Fruit fly (Drosophila melanogaster): ENCODE data around the gene Sec61gamma.

Sec61gamma gene

dm6 chrX:19692951-19693698 is 50.0 kb downstream of the Sec61gamma start, which contains the start of gene Mer:
Gene Mer, minus strand, starts transcription at chrX:19693500.
- TF ChIP-seq Hr96 (GFP tag; optimal IDR thresholded peaks at IDR 0.05) (peak; percentile 87), tj (GFP tag; optimal IDR thresholded peaks at IDR 0.05) (peak; percentile 64), CG33017 (tag; optimal IDR thresholded peaks at IDR 0.05) (peak; percentile 75), CG14711 (tag; optimal IDR thresholded peaks at IDR 0.05) (peak; percentile 76), CG11617 (GFP tag; optimal IDR thresholded peaks at IDR 0.05) (peak; percentile 88), CG1620 (GFP tag; optimal IDR thresholded peaks at IDR 0.05) (peak; percentile 59), CG5204 (GFP tag; optimal IDR thresholded peaks at IDR 0.05) (peak; percentile 61), CG7045 (GFP tag; optimal IDR thresholded peaks at IDR 0.05) (peak; percentile 73), Crg-1 (GFP tag; optimal IDR thresholded peaks at IDR 0.05) (peak; percentile 73), bab1 (GFP tag; optimal IDR thresholded peaks at IDR 0.05) (peak; percentile 86), ovo (GFP tag; optimal IDR thresholded peaks at IDR 0.05) (peak; percentile 53), kay (GFP tag; ENCODE audit: borderline replicate concordance) (no peak), CG7101 (tag; optimal IDR thresholded peaks at IDR 0.05) (peak; percentile 87), cnc (optimal IDR thresholded peaks at IDR 0.05) (no peak), pad (GFP tag; optimal IDR thresholded peaks at IDR 0.05) (peak; percentile 63), toe (GFP tag; optimal IDR thresholded peaks at IDR 0.05) (peak; percentile 57), cic (GFP tag; optimal IDR thresholded peaks at IDR 0.05) (peak; percentile 10), Clk (GFP tag; optimal IDR thresholded peaks at IDR 0.05) (peak; percentile 38), Mnt (GFP tag; optimal IDR thresholded peaks at IDR 0.05) (peak; percentile 81), CG12768 (GFP tag; optimal IDR thresholded peaks at IDR 0.05) (peak; percentile 79)
